Fruit fly (Drosophila melanogaster) whole organism, adult: ENCODE data around the gene Adk2.

Experiments used
- CG11617 ChIP-seq: fragments of 200-800 bp; sonication (Bioruptor generic); optimal IDR thresholded peaks from 2 replicates; lab custom pipeline; 2017; ENCODE audit warnings: mild to moderate bottlenecking, missing biosample characterization, missing genetic modification reagents, missing genetic modification characterization
- CG12768 ChIP-seq: fragments of 200-800 bp; sonication (Bioruptor generic); optimal IDR thresholded peaks from 2 replicates; lab custom pipeline; 2017; ENCODE audit warnings: missing biosample characterization, missing genetic modification characterization, mild to moderate bottlenecking, moderate library complexity, missing genetic modification reagents
- CG14711 ChIP-seq: fragments of 200-800 bp; sonication (Bioruptor generic); optimal IDR thresholded peaks from 2 replicates; lab custom pipeline; 2018; ENCODE audit warnings: missing biosample characterization, mild to moderate bottlenecking, missing genetic modification characterization, moderate library complexity
- CG1620 ChIP-seq: fragments of 200-800 bp; sonication (Bioruptor generic); optimal IDR thresholded peaks from 2 replicates; lab custom pipeline; 2016; ENCODE audit warnings: missing biosample characterization, missing genetic modification characterization
- CG33017 ChIP-seq: fragments of 200-800 bp; sonication (Bioruptor generic); optimal IDR thresholded peaks from 2 replicates; lab custom pipeline; 2018; ENCODE audit warnings: missing biosample characterization, mild to moderate bottlenecking, missing genetic modification characterization, moderate library complexity
- CG5204 ChIP-seq: fragments of 200-800 bp; sonication (Bioruptor generic); optimal IDR thresholded peaks from 2 replicates; lab custom pipeline; 2016; ENCODE audit warnings: missing biosample characterization, missing genetic modification characterization
- CG7045 ChIP-seq: fragments of 200-800 bp; sonication (Bioruptor generic); optimal IDR thresholded peaks from 2 replicates; lab custom pipeline; 2017; ENCODE audit warnings: missing biosample characterization, mild to moderate bottlenecking, missing genetic modification characterization
- CG7101 ChIP-seq: fragments of 200-800 bp; sonication (Bioruptor generic); optimal IDR thresholded peaks from 2 replicates; lab custom pipeline; 2018; ENCODE audit warnings: missing biosample characterization, mild to moderate bottlenecking, missing genetic modification characterization, moderate library complexity
- Clk ChIP-seq: fragments of 200-800 bp; sonication (Bioruptor generic); optimal IDR thresholded peaks from 2 replicates; lab custom pipeline; 2017; ENCODE audit warnings: missing biosample characterization, missing genetic modification characterization
- Crg-1 ChIP-seq: fragments of 200-800 bp; sonication (Bioruptor generic); optimal IDR thresholded peaks from 2 replicates; lab custom pipeline; 2016; ENCODE audit warnings: missing biosample characterization, missing genetic modification characterization
- Hr96 ChIP-seq: fragments of 200-800 bp; sonication (Bioruptor generic); optimal IDR thresholded peaks from 2 replicates; lab custom pipeline; 2016; ENCODE audit warnings: missing biosample characterization, missing genetic modification characterization
- Mnt ChIP-seq: fragments of 200-800 bp; sonication (Bioruptor generic); optimal IDR thresholded peaks from 2 replicates; lab custom pipeline; 2016; ENCODE audit warnings: missing biosample characterization, mild to moderate bottlenecking, missing genetic modification characterization
- bab1 ChIP-seq: fragments of 200-800 bp; sonication (Bioruptor generic); optimal IDR thresholded peaks from 3 replicates; lab custom pipeline; 2019; ENCODE audit warnings: missing biosample characterization, mild to moderate bottlenecking, missing genetic modification characterization, moderate library complexity
- cic ChIP-seq: fragments of 200-800 bp; sonication (Bioruptor generic); optimal IDR thresholded peaks from 2 replicates; lab custom pipeline; 2017; ENCODE audit warnings: missing biosample characterization, mild to moderate bottlenecking, missing genetic modification characterization, moderate library complexity
- cnc ChIP-seq, 2 experiments: fragments of >200 bp; optimal IDR thresholded peaks; 2 replicates each; lab custom pipeline; 2017
- kay ChIP-seq: fragments of 200-800 bp; sonication (Bioruptor generic); peaks from one replicate; lab custom pipeline; 2016; ENCODE audit warnings: missing biosample characterization, missing genetic modification characterization, borderline replicate concordance
- ovo ChIP-seq: fragments of 200-800 bp; sonication (Bioruptor generic); optimal IDR thresholded peaks from 2 replicates; lab custom pipeline; 2016; ENCODE audit warnings: missing biosample characterization, missing genetic modification characterization
- pad ChIP-seq: fragments of 200-800 bp; sonication (Bioruptor generic); optimal IDR thresholded peaks from 3 replicates; lab custom pipeline; 2017; ENCODE audit warnings: missing biosample characterization, missing genetic modification characterization, mild to moderate bottlenecking, moderate library complexity, missing genetic modification reagents
- tj ChIP-seq: fragments of 200-800 bp; sonication (Bioruptor generic); optimal IDR thresholded peaks from 3 replicates; lab custom pipeline; 2017; ENCODE audit warnings: missing biosample characterization, mild to moderate bottlenecking, missing genetic modification characterization, moderate library complexity
- toe ChIP-seq: fragments of 200-800 bp; sonication (Bioruptor generic); optimal IDR thresholded peaks from 2 replicates; lab custom pipeline; 2016; ENCODE audit warnings: missing biosample characterization, missing genetic modification characterization

Gene Adk2

dm6 chr3L:13041292-13042067 lies 19.0 kb upstream of the Adk2 start, which contains the start of gene RpS4:
Gene RpS4, plus strand, starts transcription at chr3L:13041756.
- peak; percentile 95 for TF ChIP-seq CG1620 (GFP tag; lab: Kevin White, UChicago)
- peak; percentile 75 for TF ChIP-seq CG14711 (tag; lab: Kevin White, UChicago)
- peak; percentile 79 for TF ChIP-seq pad (GFP tag; lab: Kevin White, UChicago)
- TF ChIP-seq toe (GFP tag; lab: Kevin White, UChicago), result peak; percentile 81
- peak; percentile 91 for TF ChIP-seq CG11617 (GFP tag; lab: Kevin White, UChicago)
- peak; percentile 71 for TF ChIP-seq tj
- peak; percentile 92 for TF ChIP-seq CG12768 (GFP tag; lab: Kevin White, UChicago)
- TF ChIP-seq Clk, result peak; percentile 76
- TF ChIP-seq Mnt (GFP tag; lab: Kevin White, UChicago), result peak; percentile 98
- no peak for TF ChIP-seq cnc (optimal IDR thresholded peaks at IDR 0.05; lab: Kevin White, UChicago)
- TF ChIP-seq bab1 (GFP tag; lab: Kevin White, UChicago), result peak; percentile 93
- peak; percentile 88 for TF ChIP-seq ovo (GFP tag; lab: Kevin White, UChicago)
- TF ChIP-seq CG7045, result peak; percentile 89
- TF ChIP-seq kay (GFP tag; lab: Kevin White, UChicago), result no peak
- TF ChIP-seq CG7101, result peak; percentile 91
- peak; percentile 84 for TF ChIP-seq CG33017 (tag; lab: Kevin White, UChicago)
- TF ChIP-seq CG5204 (GFP tag; lab: Kevin White, UChicago), result no peak
- TF ChIP-seq cic, result peak; percentile 61
- TF ChIP-seq Hr96 (GFP tag; lab: Kevin White, UChicago), result peak; percentile 88
- peak; percentile 93 for TF ChIP-seq Crg-1 (GFP tag; lab: Kevin White, UChicago)

dm6 chr3L:13040849-13041248 lies 18.4 kb upstream of the Adk2 start:
- TF ChIP-seq bab1 (GFP tag; lab: Kevin White, UChicago), result peak; percentile 3
- TF ChIP-seq CG12768 (GFP tag; lab: Kevin White, UChicago), result no peak

dm6 chr3L:13036706-13037457 lies 14.4 kb upstream of the Adk2 start, which contains the start of gene Srrm1:
Gene Srrm1, plus strand, starts transcription at chr3L:13036821.
- TF ChIP-seq CG33017 (tag; lab: Kevin White, UChicago) (no peak), Hr96 (GFP tag; lab: Kevin White, UChicago) (peak; percentile 45), CG5204 (GFP tag; lab: Kevin White, UChicago) (no peak), CG1620 (GFP tag; lab: Kevin White, UChicago) (peak; percentile 55), ovo (GFP tag; lab: Kevin White, UChicago) (peak; percentile 26), CG11617 (GFP tag; lab: Kevin White, UChicago) (no peak), Clk (no peak), bab1 (GFP tag; lab: Kevin White, UChicago) (peak; percentile 50), CG7045 (no peak), pad (GFP tag; lab: Kevin White, UChicago) (no peak), Crg-1 (GFP tag; lab: Kevin White, UChicago) (peak; percentile 26), Mnt (GFP tag; lab: Kevin White, UChicago) (peak; percentile 24), toe (GFP tag; lab: Kevin White, UChicago) (peak; percentile 26), kay (GFP tag; lab: Kevin White, UChicago) (no peak), CG7101 (no peak), tj (no peak), CG14711 (tag; lab: Kevin White, UChicago) (no peak)

dm6 chr3L:13033361-13033760 lies 10.9 kb upstream of the Adk2 start:
- TF ChIP-seq CG11617 (GFP tag; lab: Kevin White, UChicago) (no peak), bab1 (GFP tag; lab: Kevin White, UChicago) (peak; percentile 25)

- TF ChIP-seq CG12768 (GFP tag; lab: Kevin White, UChicago) (no peak), CG1620 (GFP tag; lab: Kevin White, UChicago) (no peak), CG14711 (tag; lab: Kevin White, UChicago) (no peak), pad (GFP tag; lab: Kevin White, UChicago) (no peak), CG33017 (tag; lab: Kevin White, UChicago) (no peak), toe (GFP tag; lab: Kevin White, UChicago) (no peak), tj (no peak), Clk (no peak), Hr96 (GFP tag; lab: Kevin White, UChicago) (no peak)
Measured at dm6 chr3L:13032915-13033282, 10.4 kb upstream of the Adk2 start.
